Worm (Caenorhabditis elegans): Measurements from ENCODE around the gene B0034.5.

DNA sequence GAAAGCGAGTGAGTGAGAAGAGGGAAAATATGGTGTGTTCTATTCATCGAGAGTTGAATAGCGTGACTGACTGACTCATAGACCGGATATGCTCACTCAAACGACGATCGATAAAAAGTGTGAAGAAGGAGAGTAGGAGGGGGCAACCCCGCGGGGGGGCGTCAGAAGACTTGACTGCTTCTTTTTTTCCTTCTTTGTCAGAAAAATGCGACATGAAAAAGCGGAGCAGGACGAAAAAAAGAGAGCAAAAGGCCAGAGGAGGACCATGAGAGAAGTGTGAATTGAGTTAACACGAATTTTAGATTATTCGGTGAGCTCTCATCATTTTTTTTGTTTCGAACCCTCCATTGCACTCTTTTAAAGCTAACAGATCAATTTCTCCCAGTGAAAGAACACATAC is 12.4 kb downstream of the B0034.5 start:
- TF ChIP-seq lin-13 (tag; optimal IDR thresholded peaks at IDR 0.05), result no peak
- TF ChIP-seq elt-3 (tag; optimal IDR thresholded peaks at IDR 0.05), result no peak
- no peak for TF ChIP-seq nhr-76 (tag; optimal IDR thresholded peaks at IDR 0.05)
- TF ChIP-seq ztf-11 (tag; optimal IDR thresholded peaks at IDR 0.05), result no peak
- no peak for TF ChIP-seq lsy-2 (tag; optimal IDR thresholded peaks at IDR 0.05)
- TF ChIP-seq mep-1 (tag; optimal IDR thresholded peaks at IDR 0.05), result no peak
- no peak for TF ChIP-seq pha-4 (tag; optimal IDR thresholded peaks at IDR 0.05)
- no peak for TF ChIP-seq ceh-83 (GFP tag; optimal IDR thresholded peaks at IDR 0.05)
- TF ChIP-seq elt-1 (tag; optimal IDR thresholded peaks at IDR 0.05; ENCODE audit: borderline replicate concordance, insufficient read depth), result no peak
- TF ChIP-seq unc-120 (tag; optimal IDR thresholded peaks at IDR 0.05; ENCODE audit: poor library complexity, severe bottlenecking), result no peak
- no peak for TF ChIP-seq mab-5 (tag; optimal IDR thresholded peaks at IDR 0.05)
